Worm (Caenorhabditis elegans) whole organism, early embryonic: ENCODE data around the gene ugt-22.

Experiments used
- B0310.2 ChIP-seq: sonication (generic microtip); optimal IDR thresholded peaks from 2 replicates; lab custom pipeline; 2016; ENCODE audit warnings: mild to moderate bottlenecking, missing genetic modification characterization, missing compliant biosample characterization
- ama-1 ChIP-seq: fragments of 150-350 bp; optimal IDR thresholded peaks from 2 replicates; lab custom pipeline; 2014
- scrt-1 ChIP-seq: fragments of 200-800 bp; sonication (Bioruptor generic); IDR thresholded peaks from 2 replicates; pipeline ENCODE4 v1.3.6; 2022; ENCODE audit warnings: missing genetic modification characterization, missing compliant biosample characterization

ce11 chrIV:13632613-13633012 lies 6.4 kb upstream of the ugt-22 start:
- TF ChIP-seq ama-1 (lab: Kevin White, UChicago), result no peak
- TF ChIP-seq scrt-1 (GFP tag; lab: Robert Waterston, UW), result no peak
- TF ChIP-seq B0310.2 (tag; lab: Kevin White, UChicago), result no peak
